Worm (Caenorhabditis elegans): ENCODE measurements around the gene thoc-5.
A peak's percentile ranks its signal among the peaks of the same experiment; 100 is the strongest.

thoc-5 gene

DNA sequence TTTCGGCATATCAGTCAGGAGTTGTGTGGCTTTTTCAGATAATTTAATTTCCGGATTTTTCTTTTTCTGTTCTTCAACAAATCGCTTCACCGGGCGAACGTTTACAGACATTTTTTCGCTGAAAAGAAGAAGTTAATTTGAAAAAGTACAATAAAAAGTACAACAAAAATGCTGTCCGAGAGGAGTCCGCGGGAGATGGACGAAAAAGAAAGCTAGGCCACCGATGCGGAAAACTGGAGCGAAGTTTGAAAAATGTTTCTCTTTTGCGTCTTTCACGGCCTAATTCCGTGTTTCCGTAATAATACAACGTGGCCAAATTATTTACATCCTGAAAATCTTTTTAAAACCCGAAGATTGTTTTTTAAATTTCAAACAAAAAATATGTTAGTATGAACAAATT, at the start of gene thoc-5 (continued):
- peak; percentile 44; the same call in 1 of the 2 replicates for TF ChIP-seq nfyb-1 (GFP tag; IDR thresholded peaks at IDR 0.05)
- TF ChIP-seq attf-5 (GFP tag; optimal IDR thresholded peaks at IDR 0.05), result peak; percentile 6
- no peak for TF ChIP-seq ama-1 (optimal IDR thresholded peaks at IDR 0.05)
- TF ChIP-seq ama-1 (GFP tag; optimal IDR thresholded peaks at IDR 0.05), result no peak
- no peak for TF ChIP-seq mxl-1 (tag; optimal IDR thresholded peaks at IDR 0.05)
- TF ChIP-seq ztf-6 (GFP tag; IDR thresholded peaks at IDR 0.05), result no peak
- TF ChIP-seq D2030.7 (GFP tag; IDR thresholded peaks at IDR 0.05), result peak; percentile 22; the same call in 1 of the 2 replicates
- TF ChIP-seq lag-1 (GFP tag; IDR thresholded peaks at IDR 0.05), result 0 out of 2 replicates have a peak, but pooled peaks have one; percentile 74
- no peak for TF ChIP-seq nhr-90 (tag; optimal IDR thresholded peaks at IDR 0.05)
- TF ChIP-seq nfya-1 (tag; optimal IDR thresholded peaks at IDR 0.05; ENCODE audit: borderline replicate concordance, insufficient read depth), result no peak
- TF ChIP-seq gei-17 (GFP tag; optimal IDR thresholded peaks at IDR 0.05), result no peak
- TF ChIP-seq ceh-100 (GFP tag; IDR thresholded peaks at IDR 0.05), result 0 out of 2 replicates have a peak, but pooled peaks have one; percentile 42
- TF ChIP-seq nhr-120 (GFP tag; IDR thresholded peaks at IDR 0.05), result no peak
- TF ChIP-seq snpc-3.4 (tag; optimal IDR thresholded peaks at IDR 0.05), result no peak
- TF ChIP-seq F52B5.7 (tag; optimal IDR thresholded peaks at IDR 0.05), result no peak
- TF ChIP-seq efl-1 (GFP tag; optimal IDR thresholded peaks at IDR 0.05), result peak; percentile 70
- TF ChIP-seq nhr-179 (tag; optimal IDR thresholded peaks at IDR 0.05), result no peak
- no peak for TF ChIP-seq ztf-22 (GFP tag; optimal IDR thresholded peaks at IDR 0.05)
- TF ChIP-seq F49E8.2 (tag; optimal IDR thresholded peaks at IDR 0.05; ENCODE audit: insufficient read depth), result no peak
- peak; percentile 61 for TF ChIP-seq F33H1.4 (GFP tag; IDR thresholded peaks at IDR 0.05)
- no peak for TF ChIP-seq B0336.3 (GFP tag; IDR thresholded peaks at IDR 0.05)
- TF ChIP-seq unc-62 (GFP tag; optimal IDR thresholded peaks at IDR 0.05), result no peak
- no peak for TF ChIP-seq B0019.2 (GFP tag; conservative IDR thresholded peaks at IDR 0.05)
- peak; percentile 64; the same call in 1 of the 2 replicates for TF ChIP-seq attf-3 (GFP tag; conservative IDR thresholded peaks at IDR 0.05)
- no peak for TF ChIP-seq Y53F4B.3 (GFP tag; IDR thresholded peaks at IDR 0.05)
- no peak for TF ChIP-seq chd-7 (tag; optimal IDR thresholded peaks at IDR 0.05)
- no peak for TF ChIP-seq F57A8.1 (GFP tag; optimal IDR thresholded peaks at IDR 0.05)
- TF ChIP-seq akir-1 (GFP tag; optimal IDR thresholded peaks at IDR 0.05), result no peak
- no peak; the same call in 1 of the 2 replicates for TF ChIP-seq Y53G8AR.9 (GFP tag; conservative IDR thresholded peaks at IDR 0.05)

DNA sequence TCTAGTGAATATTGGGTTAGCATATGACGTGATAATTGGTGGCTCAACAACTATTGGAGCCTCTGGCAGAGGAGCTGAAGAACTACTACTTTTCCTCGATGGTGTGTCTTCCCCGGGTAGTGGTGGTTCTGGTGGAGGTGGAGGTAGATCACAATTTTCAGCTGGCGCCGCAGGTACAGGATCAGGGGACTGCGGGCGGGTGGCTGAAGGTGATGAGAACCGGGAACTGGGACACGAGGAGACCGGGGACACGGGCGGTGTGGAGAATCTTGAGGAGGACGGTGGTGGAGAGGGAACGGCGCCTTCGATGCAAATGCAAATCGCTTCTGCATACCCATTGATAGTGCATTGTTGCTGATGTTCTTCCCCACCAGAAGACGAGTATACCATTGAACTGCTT, 46.5 kb upstream of the thoc-5 start:
- TF ChIP-seq sea-2 (GFP tag; IDR thresholded peaks at IDR 0.05) (0 out of 2 replicates have a peak, but pooled peaks have one; percentile 46), egrh-3 (GFP tag; IDR thresholded peaks at IDR 0.05) (peak; percentile 64), nhr-80 (tag; optimal IDR thresholded peaks at IDR 0.05) (no peak), zfh-2 (GFP tag; conservative IDR thresholded peaks at IDR 0.05) (peak; percentile 78)

DNA sequence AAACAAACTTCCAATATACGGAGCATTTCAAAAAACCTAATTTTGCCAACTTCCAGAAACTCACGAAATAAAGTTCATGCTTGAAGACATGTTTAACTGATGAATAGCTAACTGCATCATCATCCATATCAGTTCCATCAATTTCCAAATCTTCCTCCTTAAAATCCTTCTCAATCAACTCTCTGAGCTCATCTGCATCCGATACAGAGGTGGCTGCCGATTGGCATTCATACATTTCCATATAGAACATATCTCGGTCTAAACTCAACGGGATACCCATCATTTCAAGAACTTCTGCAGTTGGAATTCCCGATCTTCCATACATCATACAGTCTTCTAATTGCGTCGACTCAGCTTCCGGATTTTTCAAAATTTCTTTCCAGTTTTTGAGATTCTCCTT, 40.2 kb upstream of the thoc-5 start:
- no peak for TF ChIP-seq tbp1 (GFP tag; optimal IDR thresholded peaks at IDR 0.05)
- TF ChIP-seq snpc-1.3 (tag; optimal IDR thresholded peaks at IDR 0.05; ENCODE audit: insufficient read depth), result no peak
- no peak for TF ChIP-seq Y53G8AR.9 (GFP tag; conservative IDR thresholded peaks at IDR 0.05)
- no peak for TF ChIP-seq F10E7.11 (tag; optimal IDR thresholded peaks at IDR 0.05)
- no peak for TF ChIP-seq ceh-91 (GFP tag; IDR thresholded peaks at IDR 0.05)
- no peak for TF ChIP-seq tlf-1 (GFP tag; optimal IDR thresholded peaks at IDR 0.05)
- no peak for TF ChIP-seq chd-7 (tag; optimal IDR thresholded peaks at IDR 0.05)
- TF ChIP-seq snpc-1.1 (tag; optimal IDR thresholded peaks at IDR 0.05; ENCODE audit: insufficient read depth), result no peak
- no peak for TF ChIP-seq nhr-90 (tag; optimal IDR thresholded peaks at IDR 0.05)
- no peak for TF ChIP-seq pbrm-1 (GFP tag; IDR thresholded peaks at IDR 0.05)
- TF ChIP-seq F52B5.7 (tag; optimal IDR thresholded peaks at IDR 0.05), result no peak
- no peak for TF ChIP-seq ceh-100 (GFP tag; IDR thresholded peaks at IDR 0.05)
- no peak for TF ChIP-seq Y53F4B.3 (GFP tag; IDR thresholded peaks at IDR 0.05)
- TF ChIP-seq ceh-27 (GFP tag; optimal IDR thresholded peaks at IDR 0.05), result no peak

Measured in whole organism, young adult.